Worm (Caenorhabditis elegans) whole organism, late embryonic: Measurements from ENCODE around the gene fbxc-32.

Experiments
- ama-1 ChIP-seq: fragments of 150-350 bp; optimal IDR thresholded peaks from 2 replicates; lab custom pipeline; 2014
- ceh-18 ChIP-seq: sonication (generic microtip); optimal IDR thresholded peaks from 2 replicates; lab custom pipeline; 2016; ENCODE audit warnings: missing genetic modification characterization, missing compliant biosample characterization
- ceh-6 ChIP-seq: fragments of 200-800 bp; sonication (Bioruptor generic); optimal IDR thresholded peaks from 2 replicates; lab custom pipeline; 2018; ENCODE audit warnings: mild to moderate bottlenecking, missing genetic modification characterization, missing compliant biosample characterization
- elt-2 ChIP-seq: sonication (generic microtip); optimal IDR thresholded peaks from 2 replicates; lab custom pipeline; 2016; ENCODE audit warnings: missing genetic modification reagents, missing genetic modification characterization, missing compliant biosample characterization

DNA sequence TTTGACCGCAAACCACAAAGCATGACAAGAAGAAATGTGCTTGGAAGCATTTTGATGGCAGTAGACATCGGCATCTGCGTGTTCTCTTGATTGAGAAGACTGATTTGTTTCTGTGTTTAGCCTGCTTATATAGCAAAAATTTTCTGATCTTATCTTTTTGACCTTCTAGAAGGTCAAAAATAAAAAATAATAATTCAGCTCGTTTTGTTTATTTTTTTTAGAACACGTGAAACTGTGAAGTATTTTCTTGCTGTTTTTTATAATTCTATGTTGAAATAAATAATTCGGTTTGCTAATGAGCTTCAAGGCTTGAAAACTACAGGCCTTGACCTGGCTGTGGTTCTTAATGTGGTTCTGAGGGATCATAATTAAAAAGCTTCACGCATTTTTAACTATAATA lies 20.7 kb downstream of the fbxc-32 start, which contains the start of gene R07C3.13:
- TF ChIP-seq ceh-6 (GFP tag; lab: Kevin White, UChicago) (no peak), ama-1 (lab: Kevin White, UChicago) (no peak), ceh-18 (no peak), elt-2 (no peak)
